Worm (Caenorhabditis elegans) whole organism, young adult: ENCODE measurements around the gene far-5.

Source experiments
- B0336.3 ChIP-seq: fragments of 200-800 bp; sonication (Bioruptor generic); IDR thresholded peaks from 2 replicates; pipeline ENCODE4 v1.3.6; 2022; ENCODE audit warnings: missing genetic modification characterization, missing compliant biosample characterization
- T26A5.8 ChIP-seq: sonication (generic microtip); optimal IDR thresholded peaks from 2 replicates; lab custom pipeline; 2016; ENCODE audit warnings: missing genetic modification characterization, missing compliant biosample characterization
- Y79H2A.3 ChIP-seq: fragments of 200-800 bp; sonication (Bioruptor generic); conservative IDR thresholded peaks from 2 replicates; pipeline ENCODE4 v1.3.6; 2022; ENCODE audit warnings: missing genetic modification reagents, missing genetic modification characterization, missing compliant biosample characterization
- dpff-1 ChIP-seq: sonication (generic microtip); optimal IDR thresholded peaks from 2 replicates; lab custom pipeline; 2017; ENCODE audit warnings: mild to moderate bottlenecking, missing genetic modification characterization, missing compliant biosample characterization
- ets-4 ChIP-seq: fragments of 200-800 bp; sonication (Bioruptor generic); optimal IDR thresholded peaks from 2 replicates; lab custom pipeline; 2018; ENCODE audit warnings: mild to moderate bottlenecking, missing genetic modification characterization, missing compliant biosample characterization
- hlh-26 ChIP-seq: fragments of 200-800 bp; sonication (Bioruptor generic); conservative IDR thresholded peaks from 2 replicates; pipeline ENCODE4 v1.3.6; 2022; ENCODE audit warnings: missing genetic modification reagents, missing genetic modification characterization, missing compliant biosample characterization
- nfya-1 ChIP-seq: sonication (generic microtip); optimal IDR thresholded peaks from 2 replicates; lab custom pipeline; 2017; ENCODE audit warnings: antibody characterized with exemption, missing compliant biosample characterization, missing genetic modification characterization, borderline replicate concordance; ENCODE audit not compliant: insufficient read depth
- nhr-90 ChIP-seq: sonication (generic microtip); optimal IDR thresholded peaks from 2 replicates; lab custom pipeline; 2016; ENCODE audit warnings: missing genotype, mild to moderate bottlenecking, missing genetic modification characterization, missing compliant biosample characterization
- snpc-4 ChIP-seq, 5 experiments: fragments of 150-350 bp in 1 of 5; sonication (generic microtip) in 4 of 5; optimal IDR thresholded peaks; 2 replicates each; lab custom pipeline; 2014 to 2018; ENCODE audit warnings: missing genetic modification characterization in 5 of 5, missing biosample characterization in 3 of 5, antibody characterized with exemption in 2 of 5, mild to moderate bottlenecking in 2 of 5, missing compliant biosample characterization in 2 of 5, missing genotype in 2 of 5, moderate library complexity in 2 of 5, missing genetic modification reagents in 1 of 5
- unc-62 ChIP-seq: fragments of 150-350 bp; optimal IDR thresholded peaks from 2 replicates; lab custom pipeline; 2014; ENCODE audit warnings: missing biosample characterization, missing genetic modification reagents, missing genetic modification characterization

DNA sequence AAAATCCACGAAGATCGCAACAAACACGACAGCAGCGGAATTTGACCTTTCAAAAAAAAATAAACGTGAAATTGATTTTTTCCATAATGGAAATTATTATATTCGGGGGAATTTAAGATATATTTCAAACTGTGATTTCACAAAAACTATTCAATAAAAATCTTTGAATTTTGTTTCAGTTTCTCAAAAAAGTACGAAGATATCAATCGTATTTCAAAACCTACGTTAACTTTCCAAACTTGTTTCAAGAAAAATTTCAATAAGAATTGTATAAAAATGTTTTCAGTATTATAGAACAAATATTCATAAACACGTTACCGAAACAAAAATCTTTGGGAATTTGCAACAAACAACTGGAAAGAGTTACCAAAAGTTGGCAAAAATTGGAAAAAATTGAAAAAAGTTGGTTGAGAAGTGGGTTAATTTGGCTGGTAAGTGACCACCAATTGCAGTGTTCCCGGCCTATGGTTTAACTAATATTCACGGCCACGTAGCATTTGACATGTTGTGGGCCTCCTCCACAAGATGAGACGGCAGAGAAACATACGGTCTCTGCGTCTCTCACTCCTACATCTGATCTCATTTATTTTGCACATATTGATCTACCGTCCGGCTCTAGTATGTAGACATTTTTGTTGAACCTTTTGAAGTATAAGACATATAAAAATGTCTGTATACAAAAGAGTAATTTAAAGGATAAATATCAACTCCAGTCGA is 44.4 kb upstream of the far-5 start, which contains the start of the genes T16G1.9 and T16G1.18:
- TF ChIP-seq Y79H2A.3 (GFP tag; lab: Robert Waterston, UW) (no peak), T26A5.8 (tag; lab: Kevin White, UChicago) (no peak), dpff-1 (tag; lab: Kevin White, UChicago) (no peak), unc-62 (no peak), B0336.3 (GFP tag; lab: Robert Waterston, UW) (no peak), hlh-26 (GFP tag; lab: Robert Waterston, UW) (no peak), nfya-1 (tag; lab: Kevin White, UChicago) (no peak), snpc-4 (GFP tag; optimal IDR thresholded peaks at IDR 0.05; lab: Kevin White, UChicago) (no peak), snpc-4 (tag; optimal IDR thresholded peaks at IDR 0.05; lab: Kevin White, UChicago) (peak in 1 of 4 experiments; percentile 33), ets-4 (no peak), nhr-90 (tag; lab: Kevin White, UChicago) (no peak)
